Fruit fly (Drosophila melanogaster): ENCODE measurements around the gene CG8679.

dm6 chr2L:21246687-21247086, 28.3 kb upstream of the CG8679 start:
- TF ChIP-seq CG1602 (GFP tag; optimal IDR thresholded peaks at IDR 0.05): no peak
- TF ChIP-seq Dref (GFP tag; IDR thresholded peaks at IDR 0.05): no peak

Measured in whole organism, embryonic.